Fruit fly (Drosophila melanogaster): ENCODE results near the gene CG15365.

dm6 chrX:9046986-9047385, 20.8 kb downstream of the CG15365 start:
- TF ChIP-seq Myc (optimal IDR thresholded peaks at IDR 0.05) (no peak), insv (optimal IDR thresholded peaks at IDR 0.05) (no peak)

Data from Kc167 (cell line).